Fruit fly (Drosophila melanogaster): ENCODE results near the gene CG34267.
A peak's percentile ranks its signal among the peaks of the same experiment; 100 is the strongest.

CG34267 gene

dm6 chr3L:500351-501015, at the start of gene CG34267, which contains the start of gene CG34268:
Gene CG34267 (minus strand): TSS chr3L:500451.
Gene CG34268 (plus strand): TSS chr3L:500965.
- no peak for TF ChIP-seq Pif1A (GFP tag; optimal IDR thresholded peaks at IDR 0.05)
- no peak for TF ChIP-seq gl (tag; optimal IDR thresholded peaks at IDR 0.05)
- TF ChIP-seq CG8159 (tag; optimal IDR thresholded peaks at IDR 0.05) = no peak
- no peak for TF ChIP-seq CG8301 (tag; optimal IDR thresholded peaks at IDR 0.05)
- TF ChIP-seq CG10348 (GFP tag; IDR thresholded peaks at IDR 0.05) = no peak
- TF ChIP-seq CG17806 (tag; optimal IDR thresholded peaks at IDR 0.05) = no peak
- no peak for TF ChIP-seq CG32121 (GFP tag; IDR thresholded peaks at IDR 0.05)
- no peak for TF ChIP-seq fd96Ca (GFP tag; IDR thresholded peaks at IDR 0.05)

dm6 chr3L:548304-549198, 48.3 kb upstream of the CG34267 start:
- no peak for TF ChIP-seq D1 (tag; optimal IDR thresholded peaks at IDR 0.05)
- no peak for TF ChIP-seq CG8301 (tag; optimal IDR thresholded peaks at IDR 0.05)
- no peak for TF ChIP-seq Ets98B (GFP tag; IDR thresholded peaks at IDR 0.05)
- 0 out of 3 replicates have a peak, but pooled peaks have one; percentile 17 for TF ChIP-seq CG4496 (GFP tag; IDR thresholded peaks at IDR 0.05)
- TF ChIP-seq gl (tag; optimal IDR thresholded peaks at IDR 0.05) = no peak
- peak; percentile 6 for TF ChIP-seq CG14655 (GFP tag; optimal IDR thresholded peaks at IDR 0.05)
- peak; percentile 20 for TF ChIP-seq EcR (GFP tag; optimal IDR thresholded peaks at IDR 0.05)

- TF ChIP-seq gl (tag; optimal IDR thresholded peaks at IDR 0.05) = no peak
- peak; percentile 63 for TF ChIP-seq Ets98B (GFP tag; IDR thresholded peaks at IDR 0.05)
- TF ChIP-seq Snoo (tag; optimal IDR thresholded peaks at IDR 0.05) = peak; percentile 10
- 0 out of 3 replicates have a peak, but pooled peaks have one; percentile 48 for TF ChIP-seq CG4496 (GFP tag; IDR thresholded peaks at IDR 0.05)
- TF ChIP-seq Pif1A (GFP tag; optimal IDR thresholded peaks at IDR 0.05) = no peak
- TF ChIP-seq fd96Ca (GFP tag; IDR thresholded peaks at IDR 0.05) = peak; percentile 48; the same call in 2 of the 3 replicates
- peak; percentile 71; the same call in 1 of the 2 replicates for TF ChIP-seq CG32121 (GFP tag; IDR thresholded peaks at IDR 0.05)
Observed at dm6 chr3L:546819-547441, 46.7 kb upstream of the CG34267 start.

- TF ChIP-seq CG32121 (GFP tag; IDR thresholded peaks at IDR 0.05) = peak; percentile 68; the same call in 1 of the 2 replicates
- peak; percentile 77 for TF ChIP-seq CG15710 (tag; optimal IDR thresholded peaks at IDR 0.05)
- peak; percentile 89 for TF ChIP-seq CG4496 (GFP tag; IDR thresholded peaks at IDR 0.05)
- TF ChIP-seq CG12605 (GFP tag; IDR thresholded peaks at IDR 0.05) = 0 out of 2 replicates have a peak, but pooled peaks have one; percentile 35
- TF ChIP-seq CG10348 (GFP tag; IDR thresholded peaks at IDR 0.05) = 0 out of 2 replicates have a peak, but pooled peaks have one; percentile 31
- peak; percentile 89 for TF ChIP-seq Pif1A (GFP tag; optimal IDR thresholded peaks at IDR 0.05)
- peak; percentile 74 for TF ChIP-seq CG8301 (tag; optimal IDR thresholded peaks at IDR 0.05)
- TF ChIP-seq D1 (tag; optimal IDR thresholded peaks at IDR 0.05) = no peak
- peak; percentile 81 for TF ChIP-seq Ets98B (GFP tag; IDR thresholded peaks at IDR 0.05)
- TF ChIP-seq fd96Ca (GFP tag; IDR thresholded peaks at IDR 0.05) = peak; percentile 76
- TF ChIP-seq CG14655 (GFP tag; optimal IDR thresholded peaks at IDR 0.05) = peak; percentile 84
- TF ChIP-seq rn (GFP tag; IDR thresholded peaks at IDR 0.05) = no peak
- peak; percentile 86 for TF ChIP-seq Pif1B (GFP tag; optimal IDR thresholded peaks at IDR 0.05)
- peak; percentile 10 for TF ChIP-seq EcR (GFP tag; optimal IDR thresholded peaks at IDR 0.05)
- no peak for TF ChIP-seq CG13204 (GFP tag; optimal IDR thresholded peaks at IDR 0.05)
- peak; percentile 64 for TF ChIP-seq gl (tag; optimal IDR thresholded peaks at IDR 0.05)
- TF ChIP-seq CG34367 (tag; optimal IDR thresholded peaks at IDR 0.05) = peak; percentile 74
- peak; percentile 80 for TF ChIP-seq CG17806 (tag; optimal IDR thresholded peaks at IDR 0.05)
- peak; percentile 78 for TF ChIP-seq CG9948 (tag; optimal IDR thresholded peaks at IDR 0.05)
- TF ChIP-seq CG8159 (tag; optimal IDR thresholded peaks at IDR 0.05) = peak; percentile 84
- peak; percentile 85 for TF ChIP-seq Snoo (tag; optimal IDR thresholded peaks at IDR 0.05)
Observed at dm6 chr3L:545512-546161, 45.4 kb upstream of the CG34267 start.

dm6 chr3L:544203-544602, 44.0 kb upstream of the CG34267 start:
- TF ChIP-seq gl (tag; optimal IDR thresholded peaks at IDR 0.05) = no peak
- peak; percentile 6 for TF ChIP-seq CG13204 (GFP tag; optimal IDR thresholded peaks at IDR 0.05)

Measured in whole organism, pupa.